Fruit fly (Drosophila melanogaster) whole organism, embryonic: Measurements from ENCODE around the gene CG6933.

Source experiments
- B-H2 ChIP-seq: fragments of 200-800 bp; sonication (Bioruptor generic); optimal IDR thresholded peaks from 2 replicates; lab custom pipeline; 2018; ENCODE audit warnings: missing biosample characterization, mild to moderate bottlenecking, missing genetic modification characterization
- CG10274 ChIP-seq: fragments of 200-800 bp; sonication (Bioruptor generic); optimal IDR thresholded peaks from 3 replicates; lab custom pipeline; 2017; ENCODE audit warnings: missing biosample characterization, mild to moderate bottlenecking, missing genetic modification characterization
- CG10431 ChIP-seq: fragments of 200-800 bp; sonication (Bioruptor generic); optimal IDR thresholded peaks from 3 replicates; lab custom pipeline; 2018; ENCODE audit warnings: missing biosample characterization, mild to moderate bottlenecking, missing genetic modification characterization
- CG10543 ChIP-seq: fragments of 200-800 bp; sonication (Bioruptor generic); optimal IDR thresholded peaks from 3 replicates; lab custom pipeline; 2017; ENCODE audit warnings: missing biosample characterization, mild to moderate bottlenecking, missing genetic modification characterization, moderate library complexity
- CG10654 ChIP-seq: fragments of 200-800 bp; sonication (Bioruptor generic); optimal IDR thresholded peaks from 2 replicates; lab custom pipeline; 2016; ENCODE audit warnings: missing biosample characterization, missing genetic modification characterization
- CG11456 ChIP-seq: fragments of 200-800 bp; sonication (Bioruptor generic); IDR thresholded peaks from 3 replicates; pipeline ENCODE4 v1.3.6; 2022; ENCODE audit warnings: missing biosample characterization, missing genetic modification characterization
- CG12155 ChIP-seq: fragments of 200-800 bp; sonication (Bioruptor generic); optimal IDR thresholded peaks from 3 replicates; lab custom pipeline; 2016; ENCODE audit warnings: missing biosample characterization, missing genetic modification characterization
- CG14014 ChIP-seq: fragments of 200-800 bp; sonication (Bioruptor generic); IDR thresholded peaks from 2 replicates; pipeline ENCODE4 v1.3.6; 2022; ENCODE audit warnings: missing biosample characterization, missing genetic modification characterization
- CG14710 ChIP-seq: fragments of 200-800 bp; sonication (Bioruptor generic); optimal IDR thresholded peaks from 3 replicates; lab custom pipeline; 2019; ENCODE audit warnings: missing biosample characterization, mild to moderate bottlenecking, missing genetic modification characterization, moderate library complexity
- CG14965 ChIP-seq: fragments of 200-800 bp; sonication (Bioruptor generic); optimal IDR thresholded peaks from 2 replicates; lab custom pipeline; 2016; ENCODE audit warnings: missing biosample characterization, missing genetic modification characterization, borderline replicate concordance
- CG1602 ChIP-seq: fragments of 200-800 bp; sonication (Bioruptor generic); optimal IDR thresholded peaks from 3 replicates; lab custom pipeline; 2016; ENCODE audit warnings: missing biosample characterization, missing genetic modification characterization
- CG17359 ChIP-seq: fragments of 200-800 bp; sonication (Bioruptor generic); optimal IDR thresholded peaks from 3 replicates; lab custom pipeline; 2018; ENCODE audit warnings: missing biosample characterization, mild to moderate bottlenecking, missing genetic modification characterization, moderate library complexity
- CG17385 ChIP-seq: fragments of 200-800 bp; sonication (Bioruptor generic); optimal IDR thresholded peaks from 3 replicates; lab custom pipeline; 2018; ENCODE audit warnings: missing biosample characterization, mild to moderate bottlenecking, missing genetic modification characterization
- CG2120 ChIP-seq: fragments of 200-800 bp; sonication (Bioruptor generic); optimal IDR thresholded peaks from 3 replicates; lab custom pipeline; 2016; ENCODE audit warnings: missing biosample characterization, missing genetic modification characterization
- CG2202 ChIP-seq: fragments of 200-800 bp; sonication (Bioruptor generic); optimal IDR thresholded peaks from 2 replicates; lab custom pipeline; 2018; ENCODE audit warnings: missing biosample characterization, mild to moderate bottlenecking, missing genetic modification characterization
- CG34376 ChIP-seq: fragments of 200-800 bp; sonication (Bioruptor generic); optimal IDR thresholded peaks from 2 replicates; lab custom pipeline; 2018; ENCODE audit warnings: missing biosample characterization, mild to moderate bottlenecking, missing genetic modification characterization
- CG4617 ChIP-seq: fragments of 200-800 bp; sonication (Bioruptor generic); optimal IDR thresholded peaks from 3 replicates; lab custom pipeline; 2016; ENCODE audit warnings: missing biosample characterization, missing genetic modification characterization, borderline replicate concordance
- CG5180 ChIP-seq: fragments of 200-800 bp; sonication (Bioruptor generic); optimal IDR thresholded peaks from 3 replicates; lab custom pipeline; 2017; ENCODE audit warnings: missing biosample characterization, missing genetic modification characterization, mild to moderate bottlenecking, moderate library complexity, missing genetic modification reagents
- CG7963 ChIP-seq: fragments of 200-800 bp; sonication (Bioruptor generic); IDR thresholded peaks from 3 replicates; pipeline ENCODE4 v1.3.6; 2022; ENCODE audit warnings: missing biosample characterization, missing genetic modification characterization; ENCODE audit not compliant: partially characterized antibody
- CG8359 ChIP-seq: fragments of 200-800 bp; sonication (Bioruptor generic); optimal IDR thresholded peaks from 2 replicates; lab custom pipeline; 2017; ENCODE audit warnings: missing biosample characterization, mild to moderate bottlenecking, missing genetic modification characterization, borderline replicate concordance
- Dll ChIP-seq: fragments of 200-800 bp; sonication (Bioruptor generic); IDR thresholded peaks from 4 replicates; pipeline ENCODE4 v1.3.6; 2022; ENCODE audit warnings: missing biosample characterization, missing genetic modification characterization; ENCODE audit not compliant: partially characterized antibody
- Dref ChIP-seq: fragments of 200-800 bp; sonication (Bioruptor generic); IDR thresholded peaks from 2 replicates; pipeline ENCODE4 v1.3.6; 2022; ENCODE audit warnings: missing biosample characterization, missing genetic modification characterization
- Ets97D ChIP-seq: fragments of 200-800 bp; sonication (Bioruptor generic); optimal IDR thresholded peaks from 3 replicates; lab custom pipeline; 2016; ENCODE audit warnings: missing biosample characterization, missing genetic modification characterization
- Fer3 ChIP-seq: fragments of 200-800 bp; sonication (Bioruptor generic); optimal IDR thresholded peaks from 2 replicates; lab custom pipeline; 2018; ENCODE audit warnings: missing biosample characterization, mild to moderate bottlenecking, missing genetic modification characterization, moderate library complexity
- HmgD ChIP-seq: fragments of 200-800 bp; sonication (Bioruptor generic); optimal IDR thresholded peaks from 3 replicates; lab custom pipeline; 2016; ENCODE audit warnings: missing biosample characterization, missing genetic modification characterization
- Max ChIP-seq: fragments of 200-800 bp; sonication (Bioruptor generic); optimal IDR thresholded peaks from 2 replicates; lab custom pipeline; 2016; ENCODE audit warnings: missing biosample characterization, mild to moderate bottlenecking, missing genetic modification characterization
- Side ChIP-seq: fragments of 200-800 bp; sonication (Bioruptor generic); optimal IDR thresholded peaks from 2 replicates; lab custom pipeline; 2016; ENCODE audit warnings: missing biosample characterization, missing genetic modification characterization
- Sry-β ChIP-seq: fragments of 200-800 bp; sonication (Bioruptor generic); optimal IDR thresholded peaks from 2 replicates; lab custom pipeline; 2018; ENCODE audit warnings: missing biosample characterization, mild to moderate bottlenecking, missing genetic modification characterization, moderate library complexity
- Xbp1 ChIP-seq: fragments of 200-800 bp; sonication (Bioruptor generic); optimal IDR thresholded peaks from 3 replicates; lab custom pipeline; 2016; ENCODE audit warnings: missing biosample characterization, mild to moderate bottlenecking, missing genetic modification characterization
- ac ChIP-seq: fragments of 200-800 bp; sonication (Bioruptor generic); optimal IDR thresholded peaks from 3 replicates; lab custom pipeline; 2017; ENCODE audit warnings: missing biosample characterization, mild to moderate bottlenecking, missing genetic modification characterization
- bab2 ChIP-seq: fragments of 200-800 bp; sonication (Bioruptor generic); optimal IDR thresholded peaks from 2 replicates; lab custom pipeline; 2016; ENCODE audit warnings: missing biosample characterization, missing genetic modification characterization
- bbx ChIP-seq: fragments of 200-800 bp; sonication (Bioruptor generic); IDR thresholded peaks from 2 replicates; pipeline ENCODE4 v1.3.6; 2022; ENCODE audit warnings: missing biosample characterization, missing genetic modification characterization; ENCODE audit not compliant: partially characterized antibody
- bowl ChIP-seq: fragments of 200-800 bp; sonication (Bioruptor generic); IDR thresholded peaks from 2 replicates; pipeline ENCODE4 v1.3.6; 2022; ENCODE audit warnings: missing biosample characterization, missing genetic modification characterization
- dmrt11E ChIP-seq: fragments of 200-800 bp; sonication (Bioruptor generic); optimal IDR thresholded peaks from 3 replicates; lab custom pipeline; 2018; ENCODE audit warnings: missing biosample characterization, mild to moderate bottlenecking, missing genetic modification characterization, moderate library complexity
- dmrt99B ChIP-seq: fragments of 200-800 bp; sonication (Bioruptor generic); optimal IDR thresholded peaks from 2 replicates; lab custom pipeline; 2018; ENCODE audit warnings: missing biosample characterization, mild to moderate bottlenecking, missing genetic modification characterization, moderate library complexity
- exex ChIP-seq: fragments of 200-800 bp; sonication (Bioruptor generic); optimal IDR thresholded peaks from 4 replicates; lab custom pipeline; 2018; ENCODE audit warnings: missing biosample characterization, mild to moderate bottlenecking, missing genetic modification characterization, moderate library complexity
- hbn ChIP-seq: fragments of 200-800 bp; sonication (Bioruptor generic); IDR thresholded peaks from 2 replicates; pipeline ENCODE4 v1.3.6; 2022; ENCODE audit warnings: missing biosample characterization, missing genetic modification characterization; ENCODE audit not compliant: partially characterized antibody
- knrl ChIP-seq: fragments of 200-800 bp; sonication (Bioruptor generic); IDR thresholded peaks from 3 replicates; pipeline ENCODE4 v1.3.6; 2022; ENCODE audit warnings: missing biosample characterization, missing genetic modification characterization; ENCODE audit not compliant: partially characterized antibody
- lola ChIP-seq, 3 experiments: fragments of >200 bp in 2 of 3; fragments of 200-800 bp in 1 of 3; sonication (Bioruptor generic) in 1 of 3; optimal IDR thresholded peaks; 2 replicates each; lab custom pipeline; 2017 to 2019; ENCODE audit warnings: missing biosample characterization in 3 of 3, missing genetic modification characterization in 3 of 3, mild to moderate bottlenecking in 1 of 3, moderate library complexity in 1 of 3
- luna ChIP-seq: fragments of 200-800 bp; sonication (Bioruptor generic); optimal IDR thresholded peaks from 2 replicates; lab custom pipeline; 2016; ENCODE audit warnings: missing biosample characterization, missing genetic modification characterization
- nmo ChIP-seq: fragments of 200-800 bp; sonication (Bioruptor generic); optimal IDR thresholded peaks from 2 replicates; lab custom pipeline; 2018; ENCODE audit warnings: missing biosample characterization, mild to moderate bottlenecking, missing genetic modification characterization, moderate library complexity
- peb ChIP-seq: fragments of 200-800 bp; sonication (Bioruptor generic); IDR thresholded peaks from 2 replicates; pipeline ENCODE4 v1.3.6; 2022; ENCODE audit warnings: missing biosample characterization, missing genetic modification characterization
- ro ChIP-seq: fragments of 200-800 bp; sonication (Bioruptor generic); IDR thresholded peaks from 2 replicates; pipeline ENCODE4 v1.3.6; 2022; ENCODE audit warnings: missing biosample characterization, missing genetic modification characterization
- schlank ChIP-seq: fragments of 200-800 bp; sonication (Bioruptor generic); optimal IDR thresholded peaks from 2 replicates; lab custom pipeline; 2018; ENCODE audit warnings: missing biosample characterization, mild to moderate bottlenecking, missing genetic modification characterization
- unpg ChIP-seq: fragments of 200-800 bp; sonication (Bioruptor generic); optimal IDR thresholded peaks from 3 replicates; lab custom pipeline; 2018; ENCODE audit warnings: missing biosample characterization, mild to moderate bottlenecking, missing genetic modification characterization, moderate library complexity
- zfh2 ChIP-seq: fragments of 200-800 bp; sonication (Bioruptor generic); optimal IDR thresholded peaks from 2 replicates; lab custom pipeline; 2016; ENCODE audit warnings: missing biosample characterization, missing genetic modification characterization

CG6933 gene

dm6 chr3L:20241987-20242982 is 22.1 kb upstream of the CG6933 start (continued):
- TF ChIP-seq CG14710 (peak; percentile 48), CG10431 (GFP tag; lab: Kevin White, UChicago) (no peak), Ets97D (peak; percentile 5), CG2202 (peak; percentile 23), Sry-β (no peak), hbn (GFP tag; lab: Robert Waterston, UW) (peak; percentile 60; the same call in 1 of the 2 replicates), exex (tag; lab: Kevin White, UChicago) (no peak), ac (GFP tag; lab: Kevin White, UChicago) (no peak), bbx (peak; percentile 57), CG8359 (GFP tag; lab: Kevin White, UChicago) (no peak), ro (GFP tag; lab: Robert Waterston, UW) (no peak), CG17359 (tag; lab: Kevin White, UChicago) (peak; percentile 69), Side (GFP tag; lab: Kevin White, UChicago) (no peak), CG7963 (GFP tag; lab: Robert Waterston, UW) (no peak), CG10274 (GFP tag; lab: Kevin White, UChicago) (no peak), CG14014 (GFP tag; lab: Robert Waterston, UW) (peak; percentile 43; the same call in 1 of the 2 replicates), CG11456 (GFP tag; lab: Robert Waterston, UW) (peak; percentile 74), Xbp1 (peak; percentile 57), CG2120 (GFP tag; lab: Kevin White, UChicago) (peak; percentile 64), luna (GFP tag; lab: Kevin White, UChicago) (no peak), CG10543 (peak; percentile 67), knrl (GFP tag; lab: Robert Waterston, UW) (peak; percentile 72), dmrt99B (tag; lab: Kevin White, UChicago) (peak; percentile 64), CG12155 (GFP tag; lab: Kevin White, UChicago) (peak; percentile 62), unpg (peak; percentile 33), dmrt11E (tag; lab: Kevin White, UChicago) (peak; percentile 30), bowl (GFP tag; lab: Robert Waterston, UW) (no peak), Dref (GFP tag; lab: Robert Waterston, UW) (peak; percentile 65), peb (0 out of 2 replicates have a peak, but pooled peaks have one; percentile 46), CG10654 (GFP tag; lab: Kevin White, UChicago) (peak; percentile 8), bab2 (no peak), lola (GFP tag; optimal IDR thresholded peaks at IDR 0.05; lab: Kevin White, UChicago) (peak in 1 of 3 experiments; percentile 53), CG4617 (GFP tag; lab: Kevin White, UChicago) (no peak), CG5180 (GFP tag; lab: Kevin White, UChicago) (peak; percentile 10), nmo (GFP tag; lab: Kevin White, UChicago) (peak; percentile 79), schlank (tag; lab: Kevin White, UChicago) (peak; percentile 33), CG17385 (peak; percentile 48), CG14965 (GFP tag; lab: Kevin White, UChicago) (no peak), HmgD (GFP tag; lab: Kevin White, UChicago) (no peak), Max (GFP tag; lab: Kevin White, UChicago) (peak; percentile 33), zfh2 (no peak), CG34376 (GFP tag; lab: Kevin White, UChicago) (no peak), Dll (GFP tag; lab: Robert Waterston, UW) (peak; percentile 79), CG1602 (GFP tag; lab: Kevin White, UChicago) (peak; percentile 39), B-H2 (GFP tag; lab: Kevin White, UChicago) (peak; percentile 39), Fer3 (tag; lab: Kevin White, UChicago) (peak; percentile 29)
